Fruit fly (Drosophila melanogaster): ENCODE measurements around the gene TwdlY.
A peak's percentile ranks its signal among the peaks of the same experiment; 100 is the strongest.

The TwdlY gene

dm6 chrX:16750712-16751578, 16.2 kb downstream of the TwdlY start (continued):
- no peak for TF ChIP-seq ab (GFP tag; optimal IDR thresholded peaks at IDR 0.05)
- no peak for TF ChIP-seq CG7928 (GFP tag; optimal IDR thresholded peaks at IDR 0.05)
- TF ChIP-seq CG6813 (GFP tag; optimal IDR thresholded peaks at IDR 0.05) = peak; percentile 63
- no peak for TF ChIP-seq bowl (GFP tag; IDR thresholded peaks at IDR 0.05)
- no peak for TF ChIP-seq Atf3 (GFP tag; optimal IDR thresholded peaks at IDR 0.05)
- TF ChIP-seq caup (GFP tag; optimal IDR thresholded peaks at IDR 0.05; ENCODE audit: severe bottlenecking) = peak; percentile 39
- no peak for TF ChIP-seq ham (GFP tag; IDR thresholded peaks at IDR 0.05)
- TF ChIP-seq HmgZ (tag; optimal IDR thresholded peaks at IDR 0.05) = peak; percentile 68
- TF ChIP-seq Oaz (GFP tag; IDR thresholded peaks at IDR 0.05) = peak; percentile 59
- no peak for TF ChIP-seq CG5953 (GFP tag; IDR thresholded peaks at IDR 0.05)
- TF ChIP-seq Doc2 (GFP tag; IDR thresholded peaks at IDR 0.05) = no peak
- peak; percentile 44 for TF ChIP-seq salm (tag; optimal IDR thresholded peaks at IDR 0.05)
- peak; percentile 59 for TF ChIP-seq Chrac-16 (GFP tag; optimal IDR thresholded peaks at IDR 0.05)
- peak; percentile 13 for TF ChIP-seq Bteb2 (GFP tag; optimal IDR thresholded peaks at IDR 0.05)
- no peak for TF ChIP-seq hb (GFP tag; IDR thresholded peaks at IDR 0.05; ENCODE audit: partially characterized antibody)
- TF ChIP-seq BEAF-32 (GFP tag; optimal IDR thresholded peaks at IDR 0.05) = no peak
- TF ChIP-seq CG8924 (tag; optimal IDR thresholded peaks at IDR 0.05) = peak; percentile 83
- TF ChIP-seq fd64A (GFP tag; optimal IDR thresholded peaks at IDR 0.05) = peak; percentile 59
- TF ChIP-seq ttk (GFP tag; IDR thresholded peaks at IDR 0.05) = no peak; the same call in 1 of the 2 replicates
- peak; percentile 63 for TF ChIP-seq CG11695 (GFP tag; IDR thresholded peaks at IDR 0.05)
- TF ChIP-seq sqz (GFP tag; optimal IDR thresholded peaks at IDR 0.05) = peak; percentile 97
- no peak for TF ChIP-seq CG1792 (GFP tag; optimal IDR thresholded peaks at IDR 0.05)
- no peak for TF ChIP-seq CHES-1-like (GFP tag; optimal IDR thresholded peaks at IDR 0.05)
- TF ChIP-seq inv (GFP tag; IDR thresholded peaks at IDR 0.05; ENCODE audit: partially characterized antibody) = no peak
- no peak for TF ChIP-seq stc (GFP tag; IDR thresholded peaks at IDR 0.05)
- TF ChIP-seq CG16863 (GFP tag; optimal IDR thresholded peaks at IDR 0.05) = no peak
- peak; percentile 84 for TF ChIP-seq CG12391 (tag; optimal IDR thresholded peaks at IDR 0.05)
- TF ChIP-seq tna (GFP tag; IDR thresholded peaks at IDR 0.05; ENCODE audit: partially characterized antibody) = no peak
- TF ChIP-seq Opbp (GFP tag; IDR thresholded peaks at IDR 0.05; ENCODE audit: partially characterized antibody) = no peak
- TF ChIP-seq tll (GFP tag; optimal IDR thresholded peaks at IDR 0.05) = no peak
- TF ChIP-seq CG5180 (GFP tag; optimal IDR thresholded peaks at IDR 0.05) = peak; percentile 57
- no peak for TF ChIP-seq HmgD (GFP tag; optimal IDR thresholded peaks at IDR 0.05)
- no peak for TF ChIP-seq Dref (GFP tag; IDR thresholded peaks at IDR 0.05)
- peak; percentile 18 for TF ChIP-seq CG12769 (tag; optimal IDR thresholded peaks at IDR 0.05)
- peak; percentile 15 for TF ChIP-seq CG3838 (GFP tag; optimal IDR thresholded peaks at IDR 0.05)
- no peak for TF ChIP-seq CG18011 (GFP tag; optimal IDR thresholded peaks at IDR 0.05)
- peak; percentile 50 for TF ChIP-seq gro (GFP tag; optimal IDR thresholded peaks at IDR 0.05)
- peak; percentile 54 for TF ChIP-seq bcd (GFP tag; optimal IDR thresholded peaks at IDR 0.05)
- peak; percentile 65 for TF ChIP-seq vvl (GFP tag; IDR thresholded peaks at IDR 0.05)
- TF ChIP-seq CG16779 (GFP tag; IDR thresholded peaks at IDR 0.05) = no peak
- TF ChIP-seq bab2 (GFP tag; optimal IDR thresholded peaks at IDR 0.05) = no peak
- TF ChIP-seq Hey (tag; optimal IDR thresholded peaks at IDR 0.05) = no peak
- peak; percentile 45 for TF ChIP-seq sd (tag; optimal IDR thresholded peaks at IDR 0.05)
- no peak for TF ChIP-seq Dad (GFP tag; optimal IDR thresholded peaks at IDR 0.05)
- TF ChIP-seq B-H2 (GFP tag; optimal IDR thresholded peaks at IDR 0.05) = no peak
- TF ChIP-seq chm (GFP tag; IDR thresholded peaks at IDR 0.05) = no peak; the same call in 1 of the 2 replicates
- peak; percentile 53 for TF ChIP-seq CG34376 (GFP tag; optimal IDR thresholded peaks at IDR 0.05)
- peak; percentile 56 for TF ChIP-seq az2 (GFP tag; optimal IDR thresholded peaks at IDR 0.05)
- no peak for TF ChIP-seq Hr3 (GFP tag; optimal IDR thresholded peaks at IDR 0.05)

Data from whole organism, embryonic.